Worm (Caenorhabditis elegans) whole organism, L4 larva: ENCODE measurements around the gene tag-180.

Source experiments
- D1046.2 ChIP-seq: fragments of 200-800 bp; sonication (Bioruptor generic); IDR thresholded peaks from 2 replicates; pipeline ENCODE4 v1.3.6; 2022; ENCODE audit warnings: missing genetic modification characterization, missing compliant biosample characterization
- T26A8.4 ChIP-seq: fragments of 200-800 bp; sonication (Bioruptor generic); IDR thresholded peaks from 2 replicates; pipeline ENCODE4 v1.3.6; 2022; ENCODE audit warnings: missing genetic modification characterization, missing compliant biosample characterization
- Y105C5A.15 ChIP-seq: fragments of 200-800 bp; sonication (Bioruptor generic); IDR thresholded peaks from 2 replicates; pipeline ENCODE4 v1.3.6; 2022; ENCODE audit warnings: missing genetic modification characterization, missing compliant biosample characterization
- ZK337.2 ChIP-seq: fragments of 200-800 bp; sonication (Bioruptor generic); IDR thresholded peaks from 2 replicates; pipeline ENCODE4 v1.3.6; 2022; ENCODE audit warnings: missing genetic modification reagents, missing genetic modification characterization, missing compliant biosample characterization
- aha-1 ChIP-seq: fragments of 150-350 bp; peaks from one replicate; lab custom pipeline; 2014; ENCODE audit warnings: missing biosample characterization, missing genetic modification characterization
- aly-2 ChIP-seq: sonication (generic microtip); optimal IDR thresholded peaks from 2 replicates; lab custom pipeline; 2018; ENCODE audit warnings: missing biosample characterization, missing genetic modification characterization
- ceh-20 ChIP-seq: fragments of 200-800 bp; sonication (Bioruptor generic); IDR thresholded peaks from 2 replicates; pipeline ENCODE4 v1.3.6; 2022; ENCODE audit warnings: missing genetic modification reagents, missing genetic modification characterization, missing compliant biosample characterization
- ceh-28 ChIP-seq: fragments of 150-350 bp; optimal IDR thresholded peaks from 2 replicates; lab custom pipeline; 2014; ENCODE audit warnings: missing biosample characterization, missing genetic modification reagents, missing genetic modification characterization
- ceh-82 ChIP-seq: sonication (generic microtip); optimal IDR thresholded peaks from 2 replicates; lab custom pipeline; 2017; ENCODE audit warnings: missing biosample characterization, missing genetic modification characterization
- daf-16 ChIP-seq, 3 experiments: sonication (generic microtip); optimal IDR thresholded peaks; 2 replicates each; lab custom pipeline; 2016 to 2017; ENCODE audit warnings: missing genetic modification characterization in 3 of 3, missing genetic modification reagents in 3 of 3, mild to moderate bottlenecking in 2 of 3, missing compliant biosample characterization in 2 of 3, missing biosample characterization in 1 of 3, moderate library complexity in 1 of 3
- dmd-6 ChIP-seq: fragments of 200-800 bp; sonication (Bioruptor generic); IDR thresholded peaks from 2 replicates; pipeline ENCODE4 v1.3.6; 2022; ENCODE audit warnings: missing genetic modification reagents, missing genetic modification characterization, missing compliant biosample characterization
- dpl-1 ChIP-seq: fragments of 150-350 bp; optimal IDR thresholded peaks from 2 replicates; lab custom pipeline; 2014; ENCODE audit warnings: missing biosample characterization, missing genetic modification reagents, missing genetic modification characterization
- duxl-1 ChIP-seq: sonication (generic microtip); optimal IDR thresholded peaks from 2 replicates; lab custom pipeline; 2016; ENCODE audit warnings: mild to moderate bottlenecking, missing genetic modification characterization, moderate library complexity, missing compliant biosample characterization; ENCODE audit not compliant: poor library complexity
- dve-1 ChIP-seq: sonication (generic microtip); optimal IDR thresholded peaks from 2 replicates; lab custom pipeline; 2017; ENCODE audit warnings: antibody characterized with exemption, mild to moderate bottlenecking, missing genetic modification characterization, missing compliant biosample characterization; ENCODE audit not compliant: insufficient read depth
- fkh-10 ChIP-seq: fragments of 150-350 bp; optimal IDR thresholded peaks from 2 replicates; lab custom pipeline; 2014; ENCODE audit warnings: missing biosample characterization, missing genetic modification reagents, missing genetic modification characterization
- hif-1 ChIP-seq, 2 experiments: sonication (generic microtip); optimal IDR thresholded peaks; 2 replicates each; lab custom pipeline; 2016 to 2017; ENCODE audit warnings: missing compliant biosample characterization in 2 of 2, missing genetic modification characterization in 2 of 2, missing genetic modification reagents in 2 of 2, missing genotype in 2 of 2, mild to moderate bottlenecking in 1 of 2
- hlh-11 ChIP-seq: fragments of 200-800 bp; sonication (Bioruptor generic); optimal IDR thresholded peaks from 2 replicates; lab custom pipeline; 2018; ENCODE audit warnings: mild to moderate bottlenecking, missing genetic modification characterization, missing compliant biosample characterization
- hlh-30 ChIP-seq: sonication (generic microtip); optimal IDR thresholded peaks from 2 replicates; lab custom pipeline; 2017; ENCODE audit warnings: antibody characterized with exemption, mild to moderate bottlenecking, missing genetic modification characterization, missing compliant biosample characterization; ENCODE audit not compliant: insufficient read depth
- hmg-1.1 ChIP-seq: fragments of 200-800 bp; sonication (Bioruptor generic); IDR thresholded peaks from 2 replicates; pipeline ENCODE4 v1.3.6; 2022; ENCODE audit warnings: missing genetic modification reagents, missing genetic modification characterization, missing compliant biosample characterization
- lin-1 ChIP-seq: fragments of 200-800 bp; sonication (Bioruptor generic); IDR thresholded peaks from 2 replicates; pipeline ENCODE4 v1.3.6; 2022; ENCODE audit warnings: missing genetic modification reagents, missing genetic modification characterization, missing compliant biosample characterization
- lin-13 ChIP-seq: fragments of 150-350 bp; optimal IDR thresholded peaks from 2 replicates; lab custom pipeline; 2014; ENCODE audit warnings: missing biosample characterization, missing genetic modification reagents, missing genetic modification characterization
- lin-38 ChIP-seq: fragments of 200-800 bp; sonication (Bioruptor generic); IDR thresholded peaks from 2 replicates; pipeline ENCODE4 v1.3.6; 2022; ENCODE audit warnings: missing genetic modification reagents, missing genetic modification characterization, missing compliant biosample characterization
- lsy-2 ChIP-seq, 2 experiments: fragments of 150-350 bp in 1 of 2; sonication (generic microtip) in 1 of 2; optimal IDR thresholded peaks; 2 replicates each; lab custom pipeline; 2014 to 2017; ENCODE audit warnings: missing biosample characterization in 2 of 2, missing genetic modification characterization in 2 of 2
- madf-9 ChIP-seq: fragments of 200-800 bp; sonication (Bioruptor generic); conservative IDR thresholded peaks from 2 replicates; pipeline ENCODE4 v1.3.6; 2022; ENCODE audit warnings: missing genetic modification reagents, missing genetic modification characterization, missing compliant biosample characterization
- mdl-1 ChIP-seq, 2 experiments: fragments of 150-350 bp in 1 of 2; sonication (generic microtip) in 1 of 2; optimal IDR thresholded peaks; 2 replicates each; lab custom pipeline; 2014 to 2017; ENCODE audit warnings: missing biosample characterization in 2 of 2, missing genetic modification characterization in 2 of 2
- mep-1 ChIP-seq: fragments of 150-350 bp; sonication (generic microtip); optimal IDR thresholded peaks from 3 replicates; lab custom pipeline; 2014; ENCODE audit warnings: missing biosample characterization, missing genetic modification characterization
- mes-2 ChIP-seq: sonication (generic microtip); optimal IDR thresholded peaks from 2 replicates; lab custom pipeline; 2016; ENCODE audit warnings: missing genotype, mild to moderate bottlenecking, missing genetic modification characterization, missing compliant biosample characterization; ENCODE audit not compliant: poor library complexity, severe bottlenecking
- nhr-102 ChIP-seq: sonication (generic microtip); optimal IDR thresholded peaks from 2 replicates; lab custom pipeline; 2016; ENCODE audit warnings: mild to moderate bottlenecking, missing genetic modification characterization, moderate library complexity, missing compliant biosample characterization
- nhr-6 ChIP-seq: fragments of 150-350 bp; optimal IDR thresholded peaks from 2 replicates; lab custom pipeline; 2014; ENCODE audit warnings: missing biosample characterization, missing genetic modification characterization
- nhr-77 ChIP-seq: fragments of 150-350 bp; optimal IDR thresholded peaks from 2 replicates; lab custom pipeline; 2014; ENCODE audit warnings: missing biosample characterization, missing genetic modification characterization
- pqm-1 ChIP-seq: sonication (generic microtip); optimal IDR thresholded peaks from 2 replicates; lab custom pipeline; 2017; ENCODE audit warnings: missing biosample characterization, missing genetic modification characterization
- rbr-2 ChIP-seq: sonication (generic microtip); optimal IDR thresholded peaks from 2 replicates; lab custom pipeline; 2016; ENCODE audit warnings: missing genotype, missing genetic modification characterization, missing compliant biosample characterization
- unc-130 ChIP-seq: sonication (generic microtip); optimal IDR thresholded peaks from 2 replicates; lab custom pipeline; 2016; ENCODE audit warnings: missing genetic modification reagents, missing genetic modification characterization, missing compliant biosample characterization
- zfp-3 ChIP-seq: fragments of 200-800 bp; sonication (Bioruptor generic); conservative IDR thresholded peaks from 2 replicates; pipeline ENCODE4 v1.3.6; 2022; ENCODE audit warnings: missing genetic modification reagents, missing genetic modification characterization, missing compliant biosample characterization

Gene tag-180

DNA sequence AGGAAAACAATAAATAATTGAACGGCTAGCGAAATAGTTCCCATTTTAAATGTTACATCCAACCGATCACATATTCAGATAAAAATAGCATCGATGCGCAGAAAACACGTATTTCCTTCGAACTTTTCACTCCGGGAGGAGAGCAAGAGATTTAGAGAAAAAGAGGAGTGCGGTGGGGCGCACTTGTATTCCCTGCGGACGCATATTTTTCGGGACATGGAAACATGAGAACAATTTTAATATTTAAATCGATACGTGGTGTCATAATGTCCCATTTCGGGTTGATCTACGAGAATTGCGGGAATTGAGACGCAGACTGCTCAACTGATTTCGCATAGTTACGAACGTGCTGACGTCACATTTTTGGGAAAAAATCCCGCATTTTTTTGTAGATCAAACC, 35.8 kb downstream of the tag-180 start, which contains the start of gene C47G2.4 (continued):
- TF ChIP-seq unc-130 (peak; percentile 39), lin-1 (GFP tag; lab: Robert Waterston, UW) (no peak), fkh-10 (GFP tag; lab: Kevin White, UChicago) (peak; percentile 40), aha-1 (tag; lab: Kevin White, UChicago) (peak; percentile 57), T26A8.4 (GFP tag; lab: Robert Waterston, UW) (peak; percentile 51; the same call in 1 of the 2 replicates), nhr-6 (tag; lab: Kevin White, UChicago) (no peak), ceh-82 (tag; lab: Kevin White, UChicago) (no peak), zfp-3 (no peak), dve-1 (tag; lab: Kevin White, UChicago) (peak; percentile 64), hlh-11 (tag; lab: Kevin White, UChicago) (peak; percentile 33)

DNA sequence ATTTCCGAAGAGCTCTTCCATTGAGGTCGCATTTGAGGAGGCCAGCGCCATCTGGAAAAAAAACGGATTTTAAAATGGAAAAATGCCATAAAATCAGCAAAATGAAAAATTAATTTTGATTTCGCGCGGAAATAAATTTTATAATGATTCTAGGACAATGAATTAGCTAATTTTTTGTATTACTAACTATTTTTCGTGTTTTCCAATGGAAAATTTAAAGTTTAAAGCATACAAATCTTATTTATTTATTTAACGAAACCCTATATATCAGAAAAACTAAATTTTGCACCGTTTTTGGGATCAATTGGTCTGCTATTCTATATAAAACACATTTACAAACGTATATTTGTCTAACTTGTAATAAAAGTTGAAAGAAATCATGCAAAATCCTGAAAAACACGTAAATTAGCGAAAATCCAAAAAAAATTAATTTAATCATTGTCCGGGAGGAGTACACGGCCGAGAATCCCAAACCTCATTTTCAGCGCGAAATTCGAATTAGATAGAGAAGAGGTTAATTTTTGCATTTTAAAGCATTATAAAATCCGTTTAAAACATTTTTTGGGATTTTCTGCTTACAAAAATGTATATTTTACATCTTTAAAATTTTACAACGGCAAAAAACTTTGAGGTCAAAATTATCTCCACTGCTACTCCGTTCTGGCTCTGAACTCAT, 39.0 kb downstream of the tag-180 start, which contains the start of gene C47G2.3:
C47G2.3 (minus strand) TSS at position 51 of the 676 bp plus-strand sequence.
- TF ChIP-seq nhr-6 (tag; lab: Kevin White, UChicago): peak; percentile 58
- no peak for TF ChIP-seq pqm-1 (tag; lab: Kevin White, UChicago)
- peak; percentile 47 for TF ChIP-seq aha-1 (tag; lab: Kevin White, UChicago)
- TF ChIP-seq ceh-20 (GFP tag; lab: Robert Waterston, UW): no peak
- TF ChIP-seq Y105C5A.15 (GFP tag; lab: Robert Waterston, UW): 0 out of 2 replicates have a peak, but pooled peaks have one; percentile 39
- no peak for TF ChIP-seq mdl-1 (tag; optimal IDR thresholded peaks at IDR 0.05; lab: Kevin White, UChicago)
- TF ChIP-seq daf-16 (GFP tag; optimal IDR thresholded peaks at IDR 0.05; lab: Kevin White, UChicago): no peak
- peak; percentile 32 for TF ChIP-seq daf-16 (tag; optimal IDR thresholded peaks at IDR 0.05; lab: Kevin White, UChicago)
- peak; percentile 55 for TF ChIP-seq mep-1 (tag; lab: Kevin White, UChicago)
- TF ChIP-seq hmg-1.1: no peak
- TF ChIP-seq aly-2 (tag; lab: Kevin White, UChicago): no peak
- TF ChIP-seq madf-9 (GFP tag; lab: Robert Waterston, UW): 0 out of 2 replicates have a peak, but pooled peaks have one; percentile 21
- TF ChIP-seq ZK337.2 (GFP tag; lab: Robert Waterston, UW): peak; percentile 79
- TF ChIP-seq lsy-2 (tag; optimal IDR thresholded peaks at IDR 0.05; lab: Kevin White, UChicago): peak in 1 of 2 experiments; percentile 73
- peak; percentile 60 for TF ChIP-seq dve-1 (tag; lab: Kevin White, UChicago)
- peak; percentile 51 for TF ChIP-seq dmd-6 (GFP tag; lab: Robert Waterston, UW)
- TF ChIP-seq unc-130: peak; percentile 75
- TF ChIP-seq ceh-28 (tag; lab: Kevin White, UChicago): no peak
- TF ChIP-seq nhr-77: no peak
- TF ChIP-seq duxl-1 (tag; lab: Kevin White, UChicago): peak; percentile 71
- TF ChIP-seq rbr-2 (tag; lab: Kevin White, UChicago): peak; percentile 25
- TF ChIP-seq nhr-102 (tag; lab: Kevin White, UChicago): peak; percentile 2
- TF ChIP-seq lin-38: peak; percentile 79
- TF ChIP-seq hlh-11 (tag; lab: Kevin White, UChicago): peak; percentile 27
- TF ChIP-seq dpl-1 (GFP tag; lab: Kevin White, UChicago): peak; percentile 90
- peak in 1 of 2 experiments; percentile 42 for TF ChIP-seq hif-1 (tag; optimal IDR thresholded peaks at IDR 0.05; lab: Kevin White, UChicago)
- TF ChIP-seq hlh-30 (tag; lab: Kevin White, UChicago): peak; percentile 17
- TF ChIP-seq mes-2: peak; percentile 96
- no peak for TF ChIP-seq D1046.2 (GFP tag; lab: Robert Waterston, UW)

DNA sequence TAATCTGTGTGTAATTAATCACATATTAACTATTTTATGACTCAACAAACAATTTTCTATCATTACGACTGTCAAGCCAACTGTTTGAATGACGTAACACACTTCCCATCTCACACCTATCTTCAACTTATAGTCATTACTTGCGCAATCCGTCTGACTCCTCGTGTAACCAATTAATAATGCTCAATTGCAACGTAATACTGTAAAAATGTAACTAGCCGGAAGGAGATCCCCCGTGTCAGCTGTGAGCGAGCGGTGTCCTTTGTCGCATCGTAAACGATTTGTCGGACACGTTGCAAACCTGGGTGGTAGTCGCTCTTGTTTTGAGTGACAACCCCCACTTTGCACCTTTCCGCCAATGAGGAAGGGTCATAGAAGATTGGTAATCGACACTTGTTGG, 41.1 kb downstream of the tag-180 start:
- TF ChIP-seq lin-13 (GFP tag; lab: Kevin White, UChicago) (no peak), lin-1 (GFP tag; lab: Robert Waterston, UW) (no peak)
- TF ChIP-seq, all 104 proteins: peak for 0
